Worm (Caenorhabditis elegans): ENCODE data around the gene clp-9.

Gene clp-9

ce11 chrV:9848576-9848975 lies 37.2 kb downstream of the clp-9 start:
- TF ChIP-seq med-1 (GFP tag; optimal IDR thresholded peaks at IDR 0.05; ENCODE audit: insufficient read depth), result no peak
- TF ChIP-seq ref-1 (GFP tag; conservative IDR thresholded peaks at IDR 0.05), result no peak
- TF ChIP-seq ztf-29 (GFP tag; IDR thresholded peaks at IDR 0.05), result no peak
- TF ChIP-seq ztf-23 (GFP tag; IDR thresholded peaks at IDR 0.05), result no peak
- no peak for TF ChIP-seq tab-1 (GFP tag; IDR thresholded peaks at IDR 0.05)
- TF ChIP-seq T22C8.4 (GFP tag; IDR thresholded peaks at IDR 0.05), result no peak
- no peak for TF ChIP-seq flt-1 (GFP tag; IDR thresholded peaks at IDR 0.05)
- no peak for TF ChIP-seq klf-2 (GFP tag; conservative IDR thresholded peaks at IDR 0.05)
- no peak for TF ChIP-seq cog-1 (tag; optimal IDR thresholded peaks at IDR 0.05)

- TF ChIP-seq cog-1 (tag; optimal IDR thresholded peaks at IDR 0.05), result no peak
- no peak for TF ChIP-seq T22C8.4 (GFP tag; IDR thresholded peaks at IDR 0.05)
- no peak for TF ChIP-seq ztf-23 (GFP tag; IDR thresholded peaks at IDR 0.05)
- TF ChIP-seq flt-1 (GFP tag; IDR thresholded peaks at IDR 0.05), result no peak
- no peak for TF ChIP-seq klf-2 (GFP tag; conservative IDR thresholded peaks at IDR 0.05)
- no peak for TF ChIP-seq ztf-29 (GFP tag; IDR thresholded peaks at IDR 0.05)
- TF ChIP-seq ref-1 (GFP tag; conservative IDR thresholded peaks at IDR 0.05), result no peak
- no peak for TF ChIP-seq med-1 (GFP tag; optimal IDR thresholded peaks at IDR 0.05; ENCODE audit: insufficient read depth)
- TF ChIP-seq tab-1 (GFP tag; IDR thresholded peaks at IDR 0.05), result no peak
Measured at ce11 chrV:9843376-9843916, 42.3 kb downstream of the clp-9 start, which contains the start of gene sru-8. Gene sru-8, plus strand, starts transcription at chrV:9843866.

- TF ChIP-seq ztf-29 (GFP tag; IDR thresholded peaks at IDR 0.05) (no peak), tab-1 (GFP tag; IDR thresholded peaks at IDR 0.05) (no peak), ref-1 (GFP tag; conservative IDR thresholded peaks at IDR 0.05) (no peak), cog-1 (tag; optimal IDR thresholded peaks at IDR 0.05) (no peak), ztf-23 (GFP tag; IDR thresholded peaks at IDR 0.05) (no peak), klf-2 (GFP tag; conservative IDR thresholded peaks at IDR 0.05) (no peak), flt-1 (GFP tag; IDR thresholded peaks at IDR 0.05) (no peak), T22C8.4 (GFP tag; IDR thresholded peaks at IDR 0.05) (no peak), med-1 (GFP tag; optimal IDR thresholded peaks at IDR 0.05; ENCODE audit: insufficient read depth) (no peak)
Measured at ce11 chrV:9841376-9841775, 44.4 kb downstream of the clp-9 start, which contains the start of gene sru-36. Gene sru-36, plus strand, starts transcription at chrV:9841676.

- TF ChIP-seq ztf-23 (GFP tag; IDR thresholded peaks at IDR 0.05), result no peak
- TF ChIP-seq ztf-29 (GFP tag; IDR thresholded peaks at IDR 0.05), result no peak
- no peak for TF ChIP-seq klf-2 (GFP tag; conservative IDR thresholded peaks at IDR 0.05)
- no peak for TF ChIP-seq tab-1 (GFP tag; IDR thresholded peaks at IDR 0.05)
- no peak for TF ChIP-seq flt-1 (GFP tag; IDR thresholded peaks at IDR 0.05)
- no peak for TF ChIP-seq T22C8.4 (GFP tag; IDR thresholded peaks at IDR 0.05)
- TF ChIP-seq cog-1 (tag; optimal IDR thresholded peaks at IDR 0.05), result no peak
- TF ChIP-seq med-1 (GFP tag; optimal IDR thresholded peaks at IDR 0.05; ENCODE audit: insufficient read depth), result no peak
- TF ChIP-seq ref-1 (GFP tag; conservative IDR thresholded peaks at IDR 0.05), result no peak
Measured at ce11 chrV:9837679-9838078, 48.1 kb downstream of the clp-9 start, which contains the start of gene srsx-21. Gene srsx-21, plus strand, starts transcription at chrV:9837979.

- TF ChIP-seq med-1 (GFP tag; optimal IDR thresholded peaks at IDR 0.05; ENCODE audit: insufficient read depth), result no peak
- no peak for TF ChIP-seq cog-1 (tag; optimal IDR thresholded peaks at IDR 0.05)
- TF ChIP-seq T22C8.4 (GFP tag; IDR thresholded peaks at IDR 0.05), result no peak
- no peak for TF ChIP-seq klf-2 (GFP tag; conservative IDR thresholded peaks at IDR 0.05)
- no peak for TF ChIP-seq tab-1 (GFP tag; IDR thresholded peaks at IDR 0.05)
- no peak for TF ChIP-seq ztf-23 (GFP tag; IDR thresholded peaks at IDR 0.05)
- TF ChIP-seq flt-1 (GFP tag; IDR thresholded peaks at IDR 0.05), result no peak
- no peak for TF ChIP-seq ref-1 (GFP tag; conservative IDR thresholded peaks at IDR 0.05)
- no peak for TF ChIP-seq ztf-29 (GFP tag; IDR thresholded peaks at IDR 0.05)
Measured at ce11 chrV:9835945-9836344, 49.8 kb downstream of the clp-9 start, which contains the start of gene sru-38. Gene sru-38, minus strand, starts transcription at chrV:9836045.

ce11 chrV:9833900-9834299 lies 51.9 kb downstream of the clp-9 start, which contains the start of gene sru-40:
Gene sru-40, minus strand, starts transcription at chrV:9834000.
- TF ChIP-seq flt-1 (GFP tag; IDR thresholded peaks at IDR 0.05) (no peak), ztf-29 (GFP tag; IDR thresholded peaks at IDR 0.05) (no peak), ztf-23 (GFP tag; IDR thresholded peaks at IDR 0.05) (no peak), cog-1 (tag; optimal IDR thresholded peaks at IDR 0.05) (no peak), tab-1 (GFP tag; IDR thresholded peaks at IDR 0.05) (no peak), ref-1 (GFP tag; conservative IDR thresholded peaks at IDR 0.05) (no peak), klf-2 (GFP tag; conservative IDR thresholded peaks at IDR 0.05) (no peak), med-1 (GFP tag; optimal IDR thresholded peaks at IDR 0.05; ENCODE audit: insufficient read depth) (no peak), T22C8.4 (GFP tag; IDR thresholded peaks at IDR 0.05) (no peak)
